Fruit fly (Drosophila melanogaster) whole organism, pupa: ENCODE data around the gene Polr1B.

ENCODE experiments used
- CG10348 ChIP-seq: fragments of 200-800 bp; sonication (Bioruptor generic); IDR thresholded peaks from 2 replicates; pipeline ENCODE4 v1.3.6; 2022; ENCODE audit warnings: missing biosample characterization, missing genetic modification characterization
- CG12605 ChIP-seq: fragments of 200-800 bp; sonication (Bioruptor generic); IDR thresholded peaks from 2 replicates; pipeline ENCODE4 v1.3.6; 2022; ENCODE audit warnings: missing biosample characterization, missing genetic modification characterization
- CG13204 ChIP-seq: fragments of 200-800 bp; sonication (Bioruptor generic); optimal IDR thresholded peaks from 2 replicates; lab custom pipeline; 2018; ENCODE audit warnings: missing biosample characterization, mild to moderate bottlenecking, missing genetic modification characterization, moderate library complexity
- CG14655 ChIP-seq: fragments of 200-800 bp; sonication (Bioruptor generic); optimal IDR thresholded peaks from 3 replicates; lab custom pipeline; 2017; ENCODE audit warnings: mild to moderate bottlenecking, missing biosample characterization, missing genetic modification reagents, missing genetic modification characterization
- CG15710 ChIP-seq: fragments of 200-800 bp; sonication (Bioruptor generic); optimal IDR thresholded peaks from 2 replicates; lab custom pipeline; 2018; ENCODE audit warnings: missing biosample characterization, mild to moderate bottlenecking, missing genetic modification characterization, moderate library complexity
- CG17806 ChIP-seq: fragments of 200-800 bp; sonication (Bioruptor generic); optimal IDR thresholded peaks from 2 replicates; lab custom pipeline; 2018; ENCODE audit warnings: missing biosample characterization, mild to moderate bottlenecking, missing genetic modification characterization, moderate library complexity
- CG32121 ChIP-seq: fragments of 200-800 bp; sonication (Bioruptor generic); IDR thresholded peaks from 2 replicates; pipeline ENCODE4 v1.3.6; 2022; ENCODE audit warnings: missing biosample characterization, missing genetic modification characterization
- CG34367 ChIP-seq: fragments of 200-800 bp; sonication (Bioruptor generic); optimal IDR thresholded peaks from 2 replicates; lab custom pipeline; 2018; ENCODE audit warnings: missing biosample characterization, mild to moderate bottlenecking, missing genetic modification characterization
- CG4496 ChIP-seq: fragments of 200-800 bp; sonication (Bioruptor generic); IDR thresholded peaks from 3 replicates; pipeline ENCODE4 v1.3.6; 2022; ENCODE audit warnings: missing biosample characterization, missing genetic modification characterization
- CG8159 ChIP-seq: fragments of 200-800 bp; sonication (Bioruptor generic); optimal IDR thresholded peaks from 3 replicates; lab custom pipeline; 2018; ENCODE audit warnings: missing biosample characterization, mild to moderate bottlenecking, missing genetic modification characterization, moderate library complexity
- CG8301 ChIP-seq: fragments of 200-800 bp; sonication (Bioruptor generic); optimal IDR thresholded peaks from 2 replicates; lab custom pipeline; 2018; ENCODE audit warnings: missing biosample characterization, mild to moderate bottlenecking, missing genetic modification characterization
- CG9948 ChIP-seq: fragments of 200-800 bp; sonication (Bioruptor generic); optimal IDR thresholded peaks from 2 replicates; lab custom pipeline; 2018; ENCODE audit warnings: missing biosample characterization, mild to moderate bottlenecking, missing genetic modification characterization, moderate library complexity
- D1 ChIP-seq: fragments of 200-800 bp; sonication (Bioruptor generic); optimal IDR thresholded peaks from 2 replicates; lab custom pipeline; 2018; ENCODE audit warnings: missing biosample characterization, mild to moderate bottlenecking, missing genetic modification characterization, moderate library complexity
- EcR ChIP-seq: fragments of 200-800 bp; sonication (Bioruptor generic); optimal IDR thresholded peaks from 3 replicates; lab custom pipeline; 2019; ENCODE audit warnings: missing biosample characterization, missing genetic modification characterization, mild to moderate bottlenecking, moderate library complexity, missing genetic modification reagents
- Ets98B ChIP-seq: fragments of 200-800 bp; sonication (Bioruptor generic); IDR thresholded peaks from 2 replicates; pipeline ENCODE4 v1.3.6; 2022; ENCODE audit warnings: missing biosample characterization, missing genetic modification characterization
- Pif1A ChIP-seq: fragments of 200-800 bp; sonication (Bioruptor generic); optimal IDR thresholded peaks from 3 replicates; lab custom pipeline; 2016; ENCODE audit warnings: missing biosample characterization, missing genetic modification characterization
- Pif1B ChIP-seq: fragments of 200-800 bp; sonication (Bioruptor generic); optimal IDR thresholded peaks from 3 replicates; lab custom pipeline; 2016; ENCODE audit warnings: missing biosample characterization, missing genetic modification characterization
- Snoo ChIP-seq: fragments of 200-800 bp; sonication (Bioruptor generic); optimal IDR thresholded peaks from 3 replicates; lab custom pipeline; 2017; ENCODE audit warnings: missing biosample characterization, mild to moderate bottlenecking, missing genetic modification characterization, inconsistent platforms
- fd96Ca ChIP-seq: fragments of 200-800 bp; sonication (Bioruptor generic); IDR thresholded peaks from 3 replicates; pipeline ENCODE4 v1.3.6; 2022; ENCODE audit warnings: missing biosample characterization, missing genetic modification characterization
- gl ChIP-seq: fragments of 200-800 bp; sonication (Bioruptor generic); optimal IDR thresholded peaks from 2 replicates; lab custom pipeline; 2018; ENCODE audit warnings: missing biosample characterization, mild to moderate bottlenecking, missing genetic modification characterization
- rn ChIP-seq: fragments of 200-800 bp; sonication (Bioruptor generic); IDR thresholded peaks from 2 replicates; pipeline ENCODE4 v1.3.6; 2022; ENCODE audit warnings: missing biosample characterization, missing genetic modification characterization

The Polr1B gene

dm6 chr2L:392529-392928 is 11.6 kb upstream of the Polr1B start:
- no peak for TF ChIP-seq CG4496
- no peak for TF ChIP-seq Ets98B (GFP tag; lab: Robert Waterston, UW)
- no peak for TF ChIP-seq Pif1A (GFP tag; lab: Kevin White, UChicago)
- TF ChIP-seq CG13204 (GFP tag; lab: Kevin White, UChicago), result no peak
- no peak for TF ChIP-seq CG10348
- no peak for TF ChIP-seq CG8159 (tag; lab: Kevin White, UChicago)
- TF ChIP-seq D1 (tag; lab: Kevin White, UChicago), result no peak
- no peak for TF ChIP-seq EcR (GFP tag; lab: Kevin White, UChicago)
- TF ChIP-seq CG9948 (tag; lab: Kevin White, UChicago), result no peak
- no peak for TF ChIP-seq CG14655 (GFP tag; lab: Kevin White, UChicago)
- no peak for TF ChIP-seq Snoo (tag; lab: Kevin White, UChicago)

dm6 chr2L:395366-396117 is 8.5 kb upstream of the Polr1B start:
- TF ChIP-seq Ets98B (GFP tag; lab: Robert Waterston, UW), result no peak
- no peak for TF ChIP-seq rn (GFP tag; lab: Robert Waterston, UW)
- TF ChIP-seq CG14655 (GFP tag; lab: Kevin White, UChicago), result no peak
- no peak for TF ChIP-seq CG10348
- no peak for TF ChIP-seq EcR (GFP tag; lab: Kevin White, UChicago)
- TF ChIP-seq CG34367 (tag; lab: Kevin White, UChicago), result no peak
- no peak for TF ChIP-seq CG8159 (tag; lab: Kevin White, UChicago)
- no peak for TF ChIP-seq CG4496
- no peak for TF ChIP-seq CG32121 (GFP tag; lab: Robert Waterston, UW)
- TF ChIP-seq D1 (tag; lab: Kevin White, UChicago), result no peak
- TF ChIP-seq CG15710 (tag; lab: Kevin White, UChicago), result no peak
- TF ChIP-seq gl (tag; lab: Kevin White, UChicago), result no peak
- TF ChIP-seq Snoo (tag; lab: Kevin White, UChicago), result no peak
- no peak for TF ChIP-seq fd96Ca (GFP tag; lab: Robert Waterston, UW)
- TF ChIP-seq Pif1B (GFP tag; lab: Kevin White, UChicago), result no peak
- no peak for TF ChIP-seq CG13204 (GFP tag; lab: Kevin White, UChicago)
- no peak for TF ChIP-seq CG17806 (tag; lab: Kevin White, UChicago)
- no peak for TF ChIP-seq CG9948 (tag; lab: Kevin White, UChicago)
- no peak for TF ChIP-seq CG8301 (tag; lab: Kevin White, UChicago)

- no peak for TF ChIP-seq Snoo (tag; lab: Kevin White, UChicago)
- no peak for TF ChIP-seq D1 (tag; lab: Kevin White, UChicago)
- no peak for TF ChIP-seq gl (tag; lab: Kevin White, UChicago)
- TF ChIP-seq CG8301 (tag; lab: Kevin White, UChicago), result no peak
- no peak for TF ChIP-seq Ets98B (GFP tag; lab: Robert Waterston, UW)
- no peak for TF ChIP-seq CG9948 (tag; lab: Kevin White, UChicago)
- TF ChIP-seq CG32121 (GFP tag; lab: Robert Waterston, UW), result no peak
- TF ChIP-seq CG4496, result no peak
- TF ChIP-seq CG15710 (tag; lab: Kevin White, UChicago), result no peak
- TF ChIP-seq CG13204 (GFP tag; lab: Kevin White, UChicago), result no peak
- TF ChIP-seq CG34367 (tag; lab: Kevin White, UChicago), result no peak
- TF ChIP-seq CG12605 (GFP tag; lab: Robert Waterston, UW), result no peak
- TF ChIP-seq, all 21 proteins: peak for 0
These were observed 2.0 kb upstream of the Polr1B start, which contains the start of gene CG4213 for dm6 chr2L:402098-402497. Gene CG4213 (minus strand): TSS chr2L:402198.

dm6 chr2L:412931-413330 is 8.8 kb downstream of the Polr1B start:
- peak; percentile 26; the same call in 1 of the 3 replicates for TF ChIP-seq CG4496
- no peak for TF ChIP-seq CG34367 (tag; lab: Kevin White, UChicago)
- peak; percentile 28 for TF ChIP-seq CG9948 (tag; lab: Kevin White, UChicago)
- TF ChIP-seq CG32121 (GFP tag; lab: Robert Waterston, UW), result no peak
- TF ChIP-seq CG17806 (tag; lab: Kevin White, UChicago), result peak; percentile 25
- no peak for TF ChIP-seq D1 (tag; lab: Kevin White, UChicago)

- TF ChIP-seq Pif1B (GFP tag; lab: Kevin White, UChicago), result no peak
- no peak for TF ChIP-seq CG8301 (tag; lab: Kevin White, UChicago)
- TF ChIP-seq CG15710 (tag; lab: Kevin White, UChicago), result no peak
- TF ChIP-seq CG14655 (GFP tag; lab: Kevin White, UChicago), result no peak
- no peak for TF ChIP-seq CG8159 (tag; lab: Kevin White, UChicago)
- no peak for TF ChIP-seq D1 (tag; lab: Kevin White, UChicago)
- TF ChIP-seq fd96Ca (GFP tag; lab: Robert Waterston, UW), result no peak
These were observed 9.8 kb downstream of the Polr1B start for dm6 chr2L:413894-414293.
